Worm (Caenorhabditis elegans): ENCODE measurements around the gene ndg-4.

ce11 chrIII:4441781-4442180, 25.4 kb downstream of the ndg-4 start, which contains the start of gene nex-3:
- no peak for TF ChIP-seq K09A11.1 (tag; optimal IDR thresholded peaks at IDR 0.05; ENCODE audit: insufficient read depth)
- TF ChIP-seq ceh-9 (tag; optimal IDR thresholded peaks at IDR 0.05) = no peak
- no peak for TF ChIP-seq pax-1 (tag; optimal IDR thresholded peaks at IDR 0.05)
- no peak for TF ChIP-seq hlh-30 (tag; optimal IDR thresholded peaks at IDR 0.05; ENCODE audit: insufficient read depth)
- TF ChIP-seq fkh-10 (GFP tag; optimal IDR thresholded peaks at IDR 0.05) = no peak
- no peak for TF ChIP-seq C38D4.7 (GFP tag; optimal IDR thresholded peaks at IDR 0.05)
- no peak for TF ChIP-seq zip-5 (tag; optimal IDR thresholded peaks at IDR 0.05)
- no peak for TF ChIP-seq pha-4 (tag; optimal IDR thresholded peaks at IDR 0.05)
- TF ChIP-seq Y22D7AL.16 (tag; optimal IDR thresholded peaks at IDR 0.05) = no peak
- TF ChIP-seq elt-2 (tag; optimal IDR thresholded peaks at IDR 0.05) = no peak
- no peak for TF ChIP-seq ceh-19 (GFP tag; optimal IDR thresholded peaks at IDR 0.05)
- no peak for TF ChIP-seq eyg-1 (tag; optimal IDR thresholded peaks at IDR 0.05)
